Fruit fly (Drosophila melanogaster) whole organism: Measurements from ENCODE around the gene ash1.

Experiments
- CG8478 ChIP-seq: fragments of >200 bp; optimal IDR thresholded peaks from 2 replicates; lab custom pipeline; 2018; ENCODE audit warnings: inconsistent platforms
- EcR ChIP-seq, 2 experiments: fragments of >200 bp; optimal IDR thresholded peaks; 2 replicates each; lab custom pipeline; 2017; ENCODE audit warnings: missing biosample characterization in 2 of 2, missing genetic modification characterization in 2 of 2, missing genetic modification reagents in 2 of 2
- pan ChIP-seq: fragments of >200 bp; optimal IDR thresholded peaks from 2 replicates; lab custom pipeline; 2017
- psq ChIP-seq: fragments of >200 bp; optimal IDR thresholded peaks from 2 replicates; lab custom pipeline; 2017
- usp ChIP-seq: fragments of >200 bp; optimal IDR thresholded peaks from 2 replicates; lab custom pipeline; 2017; ENCODE audit warnings: missing biosample characterization, missing genetic modification characterization, mixed read lengths

DNA sequence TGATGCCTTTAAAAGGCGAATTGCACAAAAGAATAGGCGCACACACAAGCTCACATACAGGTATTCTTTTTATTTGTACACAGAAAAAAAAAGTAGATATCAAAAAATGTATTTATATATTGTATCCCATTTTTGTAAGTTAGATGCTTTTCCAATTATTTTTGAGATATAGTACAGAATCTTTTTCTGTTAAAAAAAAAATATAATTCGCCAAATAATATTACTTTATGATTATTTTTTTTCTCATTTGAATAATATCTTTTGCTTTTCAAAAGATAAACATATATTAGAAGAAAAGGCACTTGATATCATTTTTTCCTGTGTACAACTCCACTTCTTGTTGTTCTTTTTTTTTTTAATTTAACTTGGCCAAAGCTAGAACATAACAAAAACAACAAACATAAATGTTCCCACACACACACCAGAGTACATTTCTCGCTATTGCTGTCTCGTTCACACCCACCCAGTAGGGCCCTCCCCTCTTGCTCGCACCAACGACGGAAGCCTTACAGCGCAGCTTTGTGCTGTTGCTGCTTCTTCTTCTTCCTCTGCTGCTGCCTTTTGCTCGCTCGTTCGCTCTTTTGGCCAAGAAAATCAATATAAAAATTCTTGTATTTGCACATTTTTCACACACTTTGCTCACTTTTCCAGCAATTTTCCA lies 36.4 kb upstream of the ash1 start:
- TF ChIP-seq EcR (GFP tag; optimal IDR thresholded peaks at IDR 0.05; lab: Kevin White, UChicago) (no peak), usp (no peak), psq (lab: Kevin White, UChicago) (no peak), pan (no peak), CG8478 (lab: Kevin White, UChicago) (no peak)
